Worm (Caenorhabditis elegans): Measurements from ENCODE around the gene K11H12.6.

- TF ChIP-seq fos-1 (tag; optimal IDR thresholded peaks at IDR 0.05): no peak
- TF ChIP-seq ama-1 (optimal IDR thresholded peaks at IDR 0.05): no peak
- no peak for TF ChIP-seq nhr-77 (tag; optimal IDR thresholded peaks at IDR 0.05)
- no peak for TF ChIP-seq lsy-2 (tag; optimal IDR thresholded peaks at IDR 0.05)
Observed at ce11 chrIV:657046-657445, 10.0 kb upstream of the K11H12.6 start.
